Worm (Caenorhabditis elegans) whole organism, young adult: ENCODE data around the gene gro-1.

Experiments used
- B0019.2 ChIP-seq: fragments of 200-800 bp; sonication (Bioruptor generic); conservative IDR thresholded peaks from 2 replicates; pipeline ENCODE4 v1.3.6; 2022; ENCODE audit warnings: missing genetic modification reagents, missing genetic modification characterization, missing compliant biosample characterization
- B0261.1 ChIP-seq: sonication (generic microtip); optimal IDR thresholded peaks from 2 replicates; lab custom pipeline; 2016; ENCODE audit warnings: mild to moderate bottlenecking, missing genetic modification characterization, moderate library complexity, missing compliant biosample characterization
- F23B12.7 ChIP-seq: sonication (generic microtip); optimal IDR thresholded peaks from 2 replicates; lab custom pipeline; 2017; ENCODE audit warnings: missing genetic modification characterization, mild to moderate bottlenecking, missing compliant biosample characterization, antibody characterized with exemption, moderate library complexity; ENCODE audit not compliant: insufficient read depth
- F33H1.4 ChIP-seq: fragments of 200-800 bp; sonication (Bioruptor generic); IDR thresholded peaks from 2 replicates; pipeline ENCODE4 v1.3.6; 2022; ENCODE audit warnings: missing genetic modification reagents, missing genetic modification characterization, missing compliant biosample characterization
- F39B2.1 ChIP-seq: fragments of 200-800 bp; sonication (Bioruptor generic); IDR thresholded peaks from 2 replicates; pipeline ENCODE4 v1.3.6; 2022; ENCODE audit warnings: missing genetic modification reagents, missing genetic modification characterization, missing compliant biosample characterization
- F57A8.1 ChIP-seq: fragments of 200-800 bp; sonication (Bioruptor generic); optimal IDR thresholded peaks from 2 replicates; lab custom pipeline; 2018; ENCODE audit warnings: mild to moderate bottlenecking, missing genetic modification characterization, moderate library complexity, missing compliant biosample characterization
- Y53G8AR.9 ChIP-seq: fragments of 200-800 bp; sonication (Bioruptor generic); conservative IDR thresholded peaks from 2 replicates; pipeline ENCODE4 v1.3.6; 2022; ENCODE audit warnings: missing genetic modification reagents, missing genetic modification characterization, missing compliant biosample characterization
- Y67H2A.10 ChIP-seq: fragments of 200-800 bp; sonication (Bioruptor generic); conservative IDR thresholded peaks from 2 replicates; pipeline ENCODE4 v1.3.6; 2022; ENCODE audit warnings: missing genetic modification reagents, missing genetic modification characterization, missing compliant biosample characterization
- ZK185.1 ChIP-seq: sonication (generic microtip); optimal IDR thresholded peaks from 2 replicates; lab custom pipeline; 2016; ENCODE audit warnings: mild to moderate bottlenecking, missing genetic modification characterization, missing compliant biosample characterization; ENCODE audit not compliant: poor library complexity, severe bottlenecking
- ama-1 ChIP-seq, 3 experiments: fragments of 150-350 bp in 1 of 3; sonication (generic microtip) in 2 of 3; optimal IDR thresholded peaks; 2 replicates each; lab custom pipeline; 2014 to 2018; ENCODE audit warnings: missing biosample characterization in 2 of 3, missing genetic modification characterization in 2 of 3, missing genetic modification reagents in 2 of 3
- athp-1 ChIP-seq: sonication (generic microtip); optimal IDR thresholded peaks from 2 replicates; lab custom pipeline; 2017; ENCODE audit warnings: mild to moderate bottlenecking, missing genetic modification characterization, missing compliant biosample characterization
- attf-5 ChIP-seq: fragments of 200-800 bp; sonication (Bioruptor generic); optimal IDR thresholded peaks from 2 replicates; lab custom pipeline; 2018; ENCODE audit warnings: mild to moderate bottlenecking, missing genetic modification characterization, missing compliant biosample characterization
- bed-1 ChIP-seq: fragments of 200-800 bp; sonication (Bioruptor generic); IDR thresholded peaks from 2 replicates; pipeline ENCODE4 v1.3.6; 2022; ENCODE audit warnings: missing genetic modification reagents, missing genetic modification characterization, missing compliant biosample characterization
- bed-2 ChIP-seq: fragments of 200-800 bp; sonication (Bioruptor generic); IDR thresholded peaks from 2 replicates; pipeline ENCODE4 v1.3.6; 2022; ENCODE audit warnings: missing genetic modification reagents, missing genetic modification characterization, missing compliant biosample characterization
- ccch-3 ChIP-seq: fragments of 200-800 bp; sonication (Bioruptor generic); optimal IDR thresholded peaks from 2 replicates; lab custom pipeline; 2018; ENCODE audit warnings: mild to moderate bottlenecking, missing genetic modification characterization, missing compliant biosample characterization
- cebp-1 ChIP-seq, 2 experiments: fragments of 200-800 bp in 1 of 2; sonication (Bioruptor generic) in 1 of 2; sonication (generic microtip) in 1 of 2; IDR thresholded peaks in 1 of 2; optimal IDR thresholded peaks in 1 of 2; 2 replicates each; pipeline versions ENCODE4 v1.3.6 to Lab custom; 2017 to 2022; ENCODE audit warnings: missing compliant biosample characterization in 2 of 2, missing genetic modification characterization in 2 of 2, mild to moderate bottlenecking in 1 of 2, missing genetic modification reagents in 1 of 2, moderate library complexity in 1 of 2
- ceh-27 ChIP-seq: fragments of 200-800 bp; sonication (Bioruptor generic); optimal IDR thresholded peaks from 2 replicates; lab custom pipeline; 2018; ENCODE audit warnings: mild to moderate bottlenecking, missing genetic modification characterization, moderate library complexity, missing compliant biosample characterization
- ceh-40 ChIP-seq: fragments of 200-800 bp; sonication (Bioruptor generic); IDR thresholded peaks from 2 replicates; pipeline ENCODE4 v1.3.6; 2022; ENCODE audit warnings: missing genetic modification characterization, missing compliant biosample characterization
- die-1 ChIP-seq: sonication (generic microtip); optimal IDR thresholded peaks from 2 replicates; lab custom pipeline; 2016; ENCODE audit warnings: missing genotype, mild to moderate bottlenecking, missing genetic modification characterization, missing compliant biosample characterization
- efl-1 ChIP-seq: fragments of 150-350 bp; optimal IDR thresholded peaks from 2 replicates; lab custom pipeline; 2014; ENCODE audit warnings: missing biosample characterization, missing genetic modification reagents, missing genetic modification characterization
- ekl-4 ChIP-seq: fragments of 200-800 bp; sonication (Bioruptor generic); IDR thresholded peaks from 2 replicates; pipeline ENCODE4 v1.3.6; 2022; ENCODE audit warnings: missing genetic modification reagents, missing genetic modification characterization, missing compliant biosample characterization
- hlh-26 ChIP-seq: fragments of 200-800 bp; sonication (Bioruptor generic); conservative IDR thresholded peaks from 2 replicates; pipeline ENCODE4 v1.3.6; 2022; ENCODE audit warnings: missing genetic modification reagents, missing genetic modification characterization, missing compliant biosample characterization
- hmg-1.2 ChIP-seq: fragments of 200-800 bp; sonication (Bioruptor generic); IDR thresholded peaks from 2 replicates; pipeline ENCODE4 v1.3.6; 2022; ENCODE audit warnings: missing genetic modification reagents, missing genetic modification characterization, missing compliant biosample characterization
- hmg-20 ChIP-seq: fragments of 200-800 bp; sonication (Bioruptor generic); IDR thresholded peaks from 2 replicates; pipeline ENCODE4 v1.3.6; 2022; ENCODE audit warnings: missing genetic modification reagents, missing genetic modification characterization, missing compliant biosample characterization
- hrde-1 ChIP-seq: sonication (generic microtip); optimal IDR thresholded peaks from 2 replicates; lab custom pipeline; 2016; ENCODE audit warnings: missing genetic modification characterization, mild to moderate bottlenecking, missing compliant biosample characterization, moderate library complexity, missing genotype, missing genetic modification reagents, borderline replicate concordance
- hsf-1 ChIP-seq: fragments of 200-800 bp; sonication (Bioruptor generic); IDR thresholded peaks from 2 replicates; pipeline ENCODE4 v1.3.6; 2022; ENCODE audit warnings: missing genetic modification reagents, missing genetic modification characterization, missing compliant biosample characterization
- lin-26 ChIP-seq: fragments of 200-800 bp; sonication (Bioruptor generic); IDR thresholded peaks from 2 replicates; pipeline ENCODE4 v1.3.6; 2022; ENCODE audit warnings: missing genetic modification reagents, missing genetic modification characterization, missing compliant biosample characterization
- madf-6 ChIP-seq: fragments of 200-800 bp; sonication (Bioruptor generic); IDR thresholded peaks from 2 replicates; pipeline ENCODE4 v1.3.6; 2022; ENCODE audit warnings: missing genetic modification reagents, missing genetic modification characterization, missing compliant biosample characterization
- mcd-1 ChIP-seq: fragments of 200-800 bp; sonication (Bioruptor generic); IDR thresholded peaks from 2 replicates; pipeline ENCODE4 v1.3.6; 2022; ENCODE audit warnings: missing genetic modification reagents, missing genetic modification characterization, missing compliant biosample characterization
- mes-4 ChIP-seq: sonication (generic microtip); optimal IDR thresholded peaks from 2 replicates; lab custom pipeline; 2016; ENCODE audit warnings: missing genotype, missing genetic modification characterization, missing compliant biosample characterization
- nfya-2 ChIP-seq: fragments of 200-800 bp; sonication (Bioruptor generic); IDR thresholded peaks from 2 replicates; pipeline ENCODE4 v1.3.6; 2022; ENCODE audit warnings: missing genetic modification reagents, missing genetic modification characterization, missing compliant biosample characterization
- nhr-120 ChIP-seq: fragments of 200-800 bp; sonication (Bioruptor generic); IDR thresholded peaks from 2 replicates; pipeline ENCODE4 v1.3.6; 2022; ENCODE audit warnings: missing genetic modification characterization, missing compliant biosample characterization
- nhr-27 ChIP-seq: fragments of 200-800 bp; sonication (Bioruptor generic); optimal IDR thresholded peaks from 2 replicates; lab custom pipeline; 2018; ENCODE audit warnings: mild to moderate bottlenecking, missing genetic modification characterization, moderate library complexity, missing compliant biosample characterization
- nhr-80 ChIP-seq: sonication (generic microtip); optimal IDR thresholded peaks from 2 replicates; lab custom pipeline; 2016; ENCODE audit warnings: missing genetic modification characterization, missing compliant biosample characterization
- pbrm-1 ChIP-seq: fragments of 200-800 bp; sonication (Bioruptor generic); IDR thresholded peaks from 2 replicates; pipeline ENCODE4 v1.3.6; 2022; ENCODE audit warnings: missing genetic modification reagents, missing genetic modification characterization, missing compliant biosample characterization
- pha-4 ChIP-seq: fragments of 150-350 bp; sonication (generic microtip); optimal IDR thresholded peaks from 2 replicates; lab custom pipeline; 2014; ENCODE audit warnings: missing biosample characterization, missing genetic modification reagents, missing genetic modification characterization
- snpc-3.4 ChIP-seq: sonication (generic microtip); optimal IDR thresholded peaks from 2 replicates; lab custom pipeline; 2017; ENCODE audit warnings: missing genetic modification characterization, mild to moderate bottlenecking, missing compliant biosample characterization, antibody characterized with exemption, moderate library complexity, missing genotype, missing genetic modification reagents
- snpc-4 ChIP-seq, 5 experiments: fragments of 150-350 bp in 1 of 5; sonication (generic microtip) in 4 of 5; optimal IDR thresholded peaks; 2 replicates each; lab custom pipeline; 2014 to 2018; ENCODE audit warnings: missing genetic modification characterization in 5 of 5, missing biosample characterization in 3 of 5, antibody characterized with exemption in 2 of 5, mild to moderate bottlenecking in 2 of 5, missing compliant biosample characterization in 2 of 5, missing genotype in 2 of 5, moderate library complexity in 2 of 5, missing genetic modification reagents in 1 of 5
- tbp1 ChIP-seq: fragments of 200-800 bp; sonication (Bioruptor generic); optimal IDR thresholded peaks from 2 replicates; lab custom pipeline; 2018; ENCODE audit warnings: mild to moderate bottlenecking, missing genetic modification characterization, missing compliant biosample characterization
- tlf-1 ChIP-seq: fragments of 200-800 bp; sonication (Bioruptor generic); optimal IDR thresholded peaks from 2 replicates; lab custom pipeline; 2018; ENCODE audit warnings: mild to moderate bottlenecking, missing genetic modification characterization, missing compliant biosample characterization
- unc-62 ChIP-seq: fragments of 150-350 bp; optimal IDR thresholded peaks from 2 replicates; lab custom pipeline; 2014; ENCODE audit warnings: missing biosample characterization, missing genetic modification reagents, missing genetic modification characterization
- zim-3 ChIP-seq: sonication (generic microtip); optimal IDR thresholded peaks from 2 replicates; lab custom pipeline; 2017; ENCODE audit warnings: mild to moderate bottlenecking, missing genetic modification characterization, moderate library complexity, missing compliant biosample characterization
- ztf-18 ChIP-seq: sonication (generic microtip); optimal IDR thresholded peaks from 2 replicates; lab custom pipeline; 2016; ENCODE audit warnings: missing genotype, mild to moderate bottlenecking, missing genetic modification characterization, missing compliant biosample characterization
- ztf-3 ChIP-seq: fragments of 200-800 bp; sonication (Bioruptor generic); optimal IDR thresholded peaks from 2 replicates; lab custom pipeline; 2018; ENCODE audit warnings: mild to moderate bottlenecking, missing genetic modification characterization, missing compliant biosample characterization

gro-1 gene

ce11 chrIII:5294281-5294680 lies 29.4 kb downstream of the gro-1 start:
- TF ChIP-seq nfya-2 = no peak
- no peak for TF ChIP-seq ccch-3 (GFP tag; lab: Kevin White, UChicago)
- no peak for TF ChIP-seq ztf-18 (tag; lab: Kevin White, UChicago)
- TF ChIP-seq athp-1 (tag; lab: Kevin White, UChicago) = no peak
- no peak for TF ChIP-seq ceh-40
- TF ChIP-seq F57A8.1 (GFP tag; lab: Kevin White, UChicago) = no peak
- no peak for TF ChIP-seq hrde-1 (tag; lab: Kevin White, UChicago)
- TF ChIP-seq madf-6 (GFP tag; lab: Robert Waterston, UW) = no peak
- no peak for TF ChIP-seq ama-1 (optimal IDR thresholded peaks at IDR 0.05; lab: Kevin White, UChicago)
- TF ChIP-seq ama-1 (GFP tag; optimal IDR thresholded peaks at IDR 0.05; lab: Kevin White, UChicago) = no peak
- TF ChIP-seq nhr-27 = no peak
- TF ChIP-seq Y67H2A.10 (GFP tag; lab: Robert Waterston, UW) = no peak
- TF ChIP-seq tbp1 (GFP tag; lab: Kevin White, UChicago) = no peak
- no peak for TF ChIP-seq ztf-3 (GFP tag; lab: Kevin White, UChicago)
- no peak for TF ChIP-seq nhr-80 (tag; lab: Kevin White, UChicago)
- TF ChIP-seq Y53G8AR.9 (GFP tag; lab: Robert Waterston, UW) = no peak
- TF ChIP-seq attf-5 (GFP tag; lab: Kevin White, UChicago) = no peak
- TF ChIP-seq pbrm-1 (GFP tag; lab: Robert Waterston, UW) = no peak

- peak; percentile 43; the same call in 1 of the 2 replicates for TF ChIP-seq cebp-1 (GFP tag; IDR thresholded peaks at IDR 0.05; lab: Robert Waterston, UW)
- no peak for TF ChIP-seq cebp-1 (tag; optimal IDR thresholded peaks at IDR 0.05; lab: Kevin White, UChicago)
- TF ChIP-seq die-1 = peak; percentile 93
- TF ChIP-seq snpc-4 (GFP tag; optimal IDR thresholded peaks at IDR 0.05; lab: Kevin White, UChicago) = peak; percentile 64
- TF ChIP-seq snpc-4 (tag; optimal IDR thresholded peaks at IDR 0.05; lab: Kevin White, UChicago) = peak in 2 of 4 experiments; percentile 55 to 57
- TF ChIP-seq hlh-26 = no peak
- peak; percentile 76 for TF ChIP-seq ztf-18 (tag; lab: Kevin White, UChicago)
- TF ChIP-seq F23B12.7 = peak; percentile 81
- peak; percentile 71; the same call in 1 of the 2 replicates for TF ChIP-seq Y53G8AR.9 (GFP tag; lab: Robert Waterston, UW)
- peak; percentile 96 for TF ChIP-seq B0261.1 (tag; lab: Kevin White, UChicago)
- TF ChIP-seq bed-2 (GFP tag; lab: Robert Waterston, UW) = no peak
- TF ChIP-seq ztf-3 (GFP tag; lab: Kevin White, UChicago) = no peak
- peak; percentile 65 for TF ChIP-seq attf-5 (GFP tag; lab: Kevin White, UChicago)
- peak; percentile 87; the same call in 1 of the 2 replicates for TF ChIP-seq bed-1 (GFP tag; lab: Robert Waterston, UW)
- peak; percentile 42 for TF ChIP-seq mes-4 (tag; lab: Kevin White, UChicago)
- peak; percentile 99 for TF ChIP-seq tbp1 (GFP tag; lab: Kevin White, UChicago)
- TF ChIP-seq ZK185.1 (tag; lab: Kevin White, UChicago) = peak; percentile 44
- TF ChIP-seq snpc-3.4 (tag; lab: Kevin White, UChicago) = peak; percentile 58
- TF ChIP-seq zim-3 = peak; percentile 83
- TF ChIP-seq hsf-1 = no peak
- TF ChIP-seq nhr-120 (GFP tag; lab: Robert Waterston, UW) = no peak
- TF ChIP-seq unc-62 (GFP tag; lab: Kevin White, UChicago) = no peak
- no peak; the same call in 1 of the 2 replicates for TF ChIP-seq mcd-1 (GFP tag; lab: Robert Waterston, UW)
- TF ChIP-seq pbrm-1 (GFP tag; lab: Robert Waterston, UW) = peak; percentile 75
- TF ChIP-seq F33H1.4 (GFP tag; lab: Robert Waterston, UW) = peak; percentile 57
- no peak for TF ChIP-seq B0019.2 (GFP tag; lab: Robert Waterston, UW)
- peak; percentile 73 for TF ChIP-seq ceh-27 (GFP tag; lab: Kevin White, UChicago)
- peak; percentile 39 for TF ChIP-seq F57A8.1 (GFP tag; lab: Kevin White, UChicago)
- TF ChIP-seq lin-26 (GFP tag; lab: Robert Waterston, UW) = peak; percentile 94
- no peak for TF ChIP-seq tlf-1
- TF ChIP-seq F39B2.1 = no peak
- TF ChIP-seq efl-1 = no peak
- TF ChIP-seq pha-4 (tag; lab: Kevin White, UChicago) = no peak
- TF ChIP-seq ekl-4 (GFP tag; lab: Robert Waterston, UW) = no peak
- peak; percentile 74 for TF ChIP-seq hmg-20 (GFP tag; lab: Robert Waterston, UW)
- TF ChIP-seq hmg-1.2 = peak; percentile 76
These were observed 30.0 kb downstream of the gro-1 start for ce11 chrIII:5294867-5295266.
